Fruit fly (Drosophila melanogaster) whole organism, prepupa: Measurements from ENCODE around the gene gdl.

ENCODE experiments used
- CG10631 ChIP-seq: fragments of 200-800 bp; sonication (Bioruptor generic); optimal IDR thresholded peaks from 2 replicates; lab custom pipeline; 2016; ENCODE audit warnings: missing biosample characterization, missing genetic modification characterization
- CG11902 ChIP-seq: fragments of 200-800 bp; sonication (Bioruptor generic); optimal IDR thresholded peaks from 3 replicates; lab custom pipeline; 2016; ENCODE audit warnings: missing biosample characterization, missing genetic modification characterization
- Eip78C ChIP-seq: fragments of 200-800 bp; sonication (Bioruptor generic); peaks from one replicate; lab custom pipeline; 2016; ENCODE audit warnings: missing biosample characterization, missing genetic modification characterization
- acj6 ChIP-seq: fragments of 200-800 bp; sonication (Bioruptor generic); optimal IDR thresholded peaks from 3 replicates; lab custom pipeline; 2016; ENCODE audit warnings: missing biosample characterization, missing genetic modification characterization

dm6 chr3L:15543049-15543448, 33.8 kb downstream of the gdl start:
- no peak for TF ChIP-seq Eip78C
- TF ChIP-seq acj6 (GFP tag; lab: Kevin White, UChicago): no peak
- no peak for TF ChIP-seq CG11902
- TF ChIP-seq CG10631 (GFP tag; lab: Kevin White, UChicago): no peak
